Comparison of ENCODE assay signal across 5 fruit fly cellular contexts in the genomic region with DNA sequence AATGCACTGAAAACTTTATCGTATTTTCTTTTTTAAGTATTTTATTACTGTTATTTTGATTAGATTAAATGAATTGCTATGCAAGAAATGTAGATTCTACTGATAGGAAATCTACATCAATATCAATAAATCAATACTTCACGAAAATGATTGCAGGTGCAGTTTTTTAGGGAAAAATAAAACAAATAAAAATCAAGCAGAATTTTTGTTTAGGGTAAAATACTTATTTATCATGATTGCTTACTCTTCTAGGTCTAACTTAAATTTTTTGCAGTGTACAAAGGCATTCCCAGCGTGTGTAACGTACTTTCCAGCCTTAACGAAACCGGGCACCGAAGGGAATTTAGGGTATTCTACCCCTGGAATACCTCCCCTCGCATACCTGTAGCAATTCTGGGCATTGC.
TF ChIP-seq lines count a peak whose summit lies in the region.

No protein-coding gene starts in this region.

- TF ChIP-seq CTCF in whole organism, embryonic (GFP tag; optimal IDR thresholded peaks at IDR 0.05; lab: Kevin White, UChicago) = no peak

TF ChIP-seq in whole organism, adult, 20 proteins besides CTCF, POLR2A, EP300 and RAD21:
- TF ChIP-seq CG1620 (GFP tag; optimal IDR thresholded peaks at IDR 0.05; lab: Kevin White, UChicago) (no peak), CG33017 (tag; optimal IDR thresholded peaks at IDR 0.05; lab: Kevin White, UChicago) (peak; percentile 6)

TF ChIP-seq in whole organism, embryonic, 481 proteins besides CTCF, POLR2A, EP300 and RAD21 (continues in another document):
- TF ChIP-seq Abd-B (GFP tag; optimal IDR thresholded peaks at IDR 0.05; lab: Kevin White, UChicago) (peak; percentile 47), cg (GFP tag; optimal IDR thresholded peaks at IDR 0.05; lab: Kevin White, UChicago) (no peak), CG12219 (GFP tag; optimal IDR thresholded peaks at IDR 0.05; lab: Kevin White, UChicago) (peak; percentile 40), CG10366 (GFP tag; IDR thresholded peaks at IDR 0.05; lab: Robert Waterston, UW) (no peak), CG3995 (GFP tag; optimal IDR thresholded peaks at IDR 0.05; lab: Kevin White, UChicago) (no peak), psq (GFP tag; optimal IDR thresholded peaks at IDR 0.05; lab: Kevin White, UChicago) (no peak), HHEX (GFP tag; optimal IDR thresholded peaks at IDR 0.05; lab: Kevin White, UChicago) (peak; percentile 9), Dp (GFP tag; optimal IDR thresholded peaks at IDR 0.05; lab: Kevin White, UChicago) (no peak), lov (optimal IDR thresholded peaks at IDR 0.05; lab: Kevin White, UChicago) (no peak), lov (GFP tag; IDR thresholded peaks at IDR 0.05; lab: Robert Waterston, UW) (peak; percentile 63; the same call in 1 of the 3 replicates), eyg (GFP tag; optimal IDR thresholded peaks at IDR 0.05; lab: Kevin White, UChicago) (no peak), CG3065 (GFP tag; optimal IDR thresholded peaks at IDR 0.05; lab: Kevin White, UChicago) (peak; percentile 16), CG2889 (GFP tag; IDR thresholded peaks at IDR 0.05; lab: Robert Waterston, UW) (no peak), ken (GFP tag; IDR thresholded peaks at IDR 0.05; lab: Robert Waterston, UW) (no peak), CG2712 (tag; optimal IDR thresholded peaks at IDR 0.05; lab: Kevin White, UChicago) (peak; percentile 94), Gsc (GFP tag; IDR thresholded peaks at IDR 0.05; lab: Robert Waterston, UW) (no peak), CG4282 (GFP tag; optimal IDR thresholded peaks at IDR 0.05; lab: Kevin White, UChicago) (no peak), h (optimal IDR thresholded peaks at IDR 0.05; lab: Kevin White, UChicago) (no peak), Elba2 (GFP tag; optimal IDR thresholded peaks at IDR 0.05; lab: Kevin White, UChicago) (peak; percentile 78), pfk (GFP tag; optimal IDR thresholded peaks at IDR 0.05; lab: Kevin White, UChicago) (no peak), Bteb2 (GFP tag; optimal IDR thresholded peaks at IDR 0.05; lab: Kevin White, UChicago) (peak; percentile 33), Lim3 (GFP tag; IDR thresholded peaks at IDR 0.05; lab: Robert Waterston, UW) (no peak)

TF ChIP-seq in whole organism, prepupa, 60 proteins besides CTCF, POLR2A, EP300 and RAD21 (continues in another document):
- peak; percentile 45 for TF ChIP-seq Sox14 (GFP tag; optimal IDR thresholded peaks at IDR 0.05; lab: Kevin White, UChicago)
- TF ChIP-seq CG8632 (GFP tag; optimal IDR thresholded peaks at IDR 0.05; lab: Kevin White, UChicago) = peak; percentile 62
- peak; percentile 67 for TF ChIP-seq topi (GFP tag; optimal IDR thresholded peaks at IDR 0.05; lab: Kevin White, UChicago)
- peak; percentile 13 to 65 for TF ChIP-seq ss (GFP tag; optimal IDR thresholded peaks at IDR 0.05; lab: Kevin White, UChicago)
- TF ChIP-seq CG3919 (GFP tag; optimal IDR thresholded peaks at IDR 0.05; lab: Kevin White, UChicago) = peak; percentile 47
- TF ChIP-seq esn (GFP tag; optimal IDR thresholded peaks at IDR 0.05; lab: Kevin White, UChicago) = peak; percentile 80
- peak; percentile 43 for TF ChIP-seq vri (GFP tag; optimal IDR thresholded peaks at IDR 0.05; lab: Kevin White, UChicago)
- TF ChIP-seq Sox15 (GFP tag; optimal IDR thresholded peaks at IDR 0.05; lab: Kevin White, UChicago) = peak; percentile 40
- TF ChIP-seq CG6792 (GFP tag; optimal IDR thresholded peaks at IDR 0.05; lab: Kevin White, UChicago) = peak; percentile 57
- peak; percentile 67 for TF ChIP-seq CG10669 (GFP tag; optimal IDR thresholded peaks at IDR 0.05; lab: Kevin White, UChicago)
- no peak for TF ChIP-seq CG4318 (GFP tag; optimal IDR thresholded peaks at IDR 0.05; lab: Kevin White, UChicago)
- peak; percentile 63 for TF ChIP-seq CG31627 (GFP tag; optimal IDR thresholded peaks at IDR 0.05; lab: Kevin White, UChicago)
- peak; percentile 60 for TF ChIP-seq achi (GFP tag; optimal IDR thresholded peaks at IDR 0.05; lab: Kevin White, UChicago)
- TF ChIP-seq fd59A (GFP tag; optimal IDR thresholded peaks at IDR 0.05; lab: Kevin White, UChicago) = peak; percentile 50
- no peak for TF ChIP-seq dac (GFP tag; optimal IDR thresholded peaks at IDR 0.05; lab: Kevin White, UChicago)
- peak; percentile 50 for TF ChIP-seq Sox102F (GFP tag; optimal IDR thresholded peaks at IDR 0.05; lab: Kevin White, UChicago)
- TF ChIP-seq fkh (GFP tag; optimal IDR thresholded peaks at IDR 0.05; lab: Kevin White, UChicago) = peak; percentile 18
- peak; percentile 14 for TF ChIP-seq Hr4 (GFP tag; optimal IDR thresholded peaks at IDR 0.05; lab: Kevin White, UChicago)
- TF ChIP-seq CG9139 (GFP tag; optimal IDR thresholded peaks at IDR 0.05; lab: Kevin White, UChicago) = no peak
- TF ChIP-seq OdsH (GFP tag; optimal IDR thresholded peaks at IDR 0.05; lab: Kevin White, UChicago) = peak; percentile 64
- TF ChIP-seq CG11902 (GFP tag; optimal IDR thresholded peaks at IDR 0.05; lab: Kevin White, UChicago) = peak; percentile 38

TF ChIP-seq in whole organism, pupa, 21 proteins besides CTCF, POLR2A, EP300 and RAD21:
- TF ChIP-seq rn (GFP tag; IDR thresholded peaks at IDR 0.05; lab: Robert Waterston, UW) = no peak
- no peak for TF ChIP-seq EcR (GFP tag; optimal IDR thresholded peaks at IDR 0.05; lab: Kevin White, UChicago)
- TF ChIP-seq Snoo (tag; optimal IDR thresholded peaks at IDR 0.05; lab: Kevin White, UChicago) = peak; percentile 45
- TF ChIP-seq CG9948 (tag; optimal IDR thresholded peaks at IDR 0.05; lab: Kevin White, UChicago) = peak; percentile 68
- TF ChIP-seq CG14655 (GFP tag; optimal IDR thresholded peaks at IDR 0.05; lab: Kevin White, UChicago) = no peak
- no peak for TF ChIP-seq CG13204 (GFP tag; optimal IDR thresholded peaks at IDR 0.05; lab: Kevin White, UChicago)
- no peak for TF ChIP-seq CG12605 (GFP tag; IDR thresholded peaks at IDR 0.05; lab: Robert Waterston, UW)
- peak; percentile 62 for TF ChIP-seq CG34367 (tag; optimal IDR thresholded peaks at IDR 0.05; lab: Kevin White, UChicago)
- peak; percentile 82 for TF ChIP-seq CG8159 (tag; optimal IDR thresholded peaks at IDR 0.05; lab: Kevin White, UChicago)
- TF ChIP-seq CG10348 (GFP tag; IDR thresholded peaks at IDR 0.05; lab: Robert Waterston, UW) = no peak
- no peak for TF ChIP-seq Pif1B (GFP tag; optimal IDR thresholded peaks at IDR 0.05; lab: Kevin White, UChicago)
- TF ChIP-seq CG15710 (tag; optimal IDR thresholded peaks at IDR 0.05; lab: Kevin White, UChicago) = peak; percentile 70
- peak; percentile 27 for TF ChIP-seq gl (tag; optimal IDR thresholded peaks at IDR 0.05; lab: Kevin White, UChicago)
- TF ChIP-seq CG8301 (tag; optimal IDR thresholded peaks at IDR 0.05; lab: Kevin White, UChicago) = peak; percentile 36
- no peak for TF ChIP-seq Ets98B (GFP tag; IDR thresholded peaks at IDR 0.05; lab: Robert Waterston, UW)
- no peak for TF ChIP-seq Pif1A (GFP tag; optimal IDR thresholded peaks at IDR 0.05; lab: Kevin White, UChicago)
- TF ChIP-seq CG4496 (GFP tag; IDR thresholded peaks at IDR 0.05; lab: Robert Waterston, UW) = peak; percentile 19; the same call in 1 of the 3 replicates
- peak; percentile 40 for TF ChIP-seq D1 (tag; optimal IDR thresholded peaks at IDR 0.05; lab: Kevin White, UChicago)
- TF ChIP-seq CG32121 (GFP tag; IDR thresholded peaks at IDR 0.05; lab: Robert Waterston, UW) = no peak
- peak; percentile 78 for TF ChIP-seq CG17806 (tag; optimal IDR thresholded peaks at IDR 0.05; lab: Kevin White, UChicago)
- no peak for TF ChIP-seq fd96Ca (GFP tag; IDR thresholded peaks at IDR 0.05; lab: Robert Waterston, UW)
TF ChIP-seq in whole organism, pupa: peak in this region for 10.

TF ChIP-seq in whole organism, wandering third instar larva, 38 proteins besides CTCF, POLR2A, EP300 and RAD21:
- TF ChIP-seq GATAd (GFP tag; optimal IDR thresholded peaks at IDR 0.05; lab: Kevin White, UChicago) (no peak), br (GFP tag; optimal IDR thresholded peaks at IDR 0.05; lab: Kevin White, UChicago) (peak; percentile 29), Rel (GFP tag; optimal IDR thresholded peaks at IDR 0.05; lab: Kevin White, UChicago) (peak; percentile 1), Rel (tag; optimal IDR thresholded peaks at IDR 0.05; lab: Kevin White, UChicago) (no peak), OdsH (GFP tag; optimal IDR thresholded peaks at IDR 0.05; lab: Kevin White, UChicago) (peak; percentile 61), Vsx2 (GFP tag; optimal IDR thresholded peaks at IDR 0.05; lab: Kevin White, UChicago; ENCODE audit: partially characterized antibody) (no peak), sage (GFP tag; optimal IDR thresholded peaks at IDR 0.05; lab: Kevin White, UChicago) (peak; percentile 12), Dif (GFP tag; optimal IDR thresholded peaks at IDR 0.05; lab: Kevin White, UChicago; ENCODE audit: partially characterized antibody) (no peak), Mio (GFP tag; optimal IDR thresholded peaks at IDR 0.05; lab: Kevin White, UChicago) (no peak), woc (GFP tag; optimal IDR thresholded peaks at IDR 0.05; lab: Kevin White, UChicago) (peak; percentile 52), h (GFP tag; optimal IDR thresholded peaks at IDR 0.05; lab: Kevin White, UChicago) (peak; percentile 63), psq (GFP tag; optimal IDR thresholded peaks at IDR 0.05; lab: Kevin White, UChicago) (peak; percentile 16), dmrt93B (GFP tag; optimal IDR thresholded peaks at IDR 0.05; lab: Kevin White, UChicago) (no peak), Jra (GFP tag; optimal IDR thresholded peaks at IDR 0.05; lab: Kevin White, UChicago) (peak; percentile 24), Sp1 (GFP tag; optimal IDR thresholded peaks at IDR 0.05; lab: Kevin White, UChicago) (peak; percentile 73), Hnf4 (GFP tag; optimal IDR thresholded peaks at IDR 0.05; lab: Kevin White, UChicago) (peak; percentile 5), dl (GFP tag; optimal IDR thresholded peaks at IDR 0.05; lab: Kevin White, UChicago; ENCODE audit: insufficient read depth in 1 of 2, partially characterized antibody in 2 of 2) (no peak), rgr (GFP tag; optimal IDR thresholded peaks at IDR 0.05; lab: Kevin White, UChicago) (peak; percentile 72), lola (GFP tag; optimal IDR thresholded peaks at IDR 0.05; lab: Kevin White, UChicago) (no peak), brk (GFP tag; optimal IDR thresholded peaks at IDR 0.05; lab: Kevin White, UChicago) (peak; percentile 70), foxo (GFP tag; optimal IDR thresholded peaks at IDR 0.05; lab: Kevin White, UChicago) (peak in 1 of 2 experiments; percentile 72), dsf (GFP tag; optimal IDR thresholded peaks at IDR 0.05; lab: Kevin White, UChicago; ENCODE audit: borderline replicate concordance) (no peak), HLH106 (tag; optimal IDR thresholded peaks at IDR 0.05; lab: Kevin White, UChicago) (peak; percentile 63), sv (GFP tag; optimal IDR thresholded peaks at IDR 0.05; lab: Kevin White, UChicago) (peak; percentile 53), fru (GFP tag; optimal IDR thresholded peaks at IDR 0.05; lab: Kevin White, UChicago) (peak; percentile 69), ey (GFP tag; optimal IDR thresholded peaks at IDR 0.05; lab: Kevin White, UChicago) (peak; percentile 57)
TF ChIP-seq in whole organism, wandering third instar larva: peak in this region for 17.
